Worm (Caenorhabditis elegans): Measurements from ENCODE around the gene srg-34.

DNA sequence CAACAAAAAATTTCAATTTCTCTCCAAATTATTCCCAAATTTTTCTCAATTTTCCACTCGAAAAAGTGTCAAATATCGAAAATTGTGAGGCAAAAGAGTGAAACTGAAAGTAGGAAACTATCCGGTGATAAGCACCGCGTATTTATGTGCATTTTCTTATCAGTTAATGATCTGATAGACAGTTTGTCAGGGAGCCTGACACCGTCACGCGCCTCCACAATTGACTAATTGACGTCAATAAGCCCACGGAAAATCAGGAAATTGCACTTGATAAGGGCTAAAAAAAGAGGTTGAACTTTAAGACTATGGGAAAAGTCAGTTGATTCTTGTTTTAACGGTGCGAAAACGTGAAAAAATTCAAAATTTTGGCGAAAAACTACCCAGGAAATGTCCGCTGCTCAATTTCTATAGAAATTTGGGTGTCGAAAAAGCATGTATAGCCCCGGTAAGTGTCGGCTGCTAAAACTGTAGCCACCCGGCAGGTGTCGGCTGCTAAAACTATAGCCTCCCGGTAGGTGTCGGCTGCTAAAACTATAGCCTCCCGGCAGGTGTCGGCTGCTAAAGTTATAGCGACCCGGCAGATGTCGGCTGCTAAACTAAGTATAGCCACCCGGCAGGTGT, 12.9 kb upstream of the srg-34 start:
- TF ChIP-seq unc-42 (tag; optimal IDR thresholded peaks at IDR 0.05), result no peak
- peak; percentile 79 for TF ChIP-seq elt-2 (tag; optimal IDR thresholded peaks at IDR 0.05)
- TF ChIP-seq F13H6.1 (tag; optimal IDR thresholded peaks at IDR 0.05), result no peak
- no peak for TF ChIP-seq lin-11 (tag; optimal IDR thresholded peaks at IDR 0.05)
- no peak for TF ChIP-seq ama-1 (optimal IDR thresholded peaks at IDR 0.05)
- TF ChIP-seq pqm-1 (tag; optimal IDR thresholded peaks at IDR 0.05), result no peak
- no peak for TF ChIP-seq che-1 (tag; optimal IDR thresholded peaks at IDR 0.05)
- no peak for TF ChIP-seq unc-86 (tag; optimal IDR thresholded peaks at IDR 0.05)
- no peak for TF ChIP-seq pha-4 (tag; optimal IDR thresholded peaks at IDR 0.05)
- no peak for TF ChIP-seq eyg-1 (tag; optimal IDR thresholded peaks at IDR 0.05)
- no peak for TF ChIP-seq fkh-10 (GFP tag; optimal IDR thresholded peaks at IDR 0.05)
- TF ChIP-seq ceh-30 (tag; optimal IDR thresholded peaks at IDR 0.05), result no peak
- TF ChIP-seq nfya-1 (tag; optimal IDR thresholded peaks at IDR 0.05), result no peak
